Worm (Caenorhabditis elegans) whole organism, L2 larva: ENCODE data around the gene F48B9.8.
A peak's percentile ranks its signal among the peaks of the same experiment; 100 is the strongest.

Experiments used
- F13H6.1 ChIP-seq: sonication (generic microtip); optimal IDR thresholded peaks from 2 replicates; lab custom pipeline; 2016; ENCODE audit warnings: missing genetic modification characterization, missing compliant biosample characterization
- ZK546.5 ChIP-seq: sonication (generic microtip); optimal IDR thresholded peaks from 2 replicates; lab custom pipeline; 2017; ENCODE audit warnings: missing biosample characterization, missing genetic modification characterization
- alr-1 ChIP-seq: fragments of 150-350 bp; optimal IDR thresholded peaks from 2 replicates; lab custom pipeline; 2014; ENCODE audit warnings: missing biosample characterization, missing genetic modification characterization
- aly-2 ChIP-seq: fragments of 150-350 bp; optimal IDR thresholded peaks from 2 replicates; lab custom pipeline; 2014; ENCODE audit warnings: missing biosample characterization, missing genetic modification characterization
- ama-1 ChIP-seq: fragments of 150-350 bp; optimal IDR thresholded peaks from 2 replicates; lab custom pipeline; 2018; ENCODE audit warnings: inconsistent platforms
- blmp-1 ChIP-seq: sonication (generic microtip); optimal IDR thresholded peaks from 2 replicates; lab custom pipeline; 2017; ENCODE audit warnings: missing genetic modification characterization, mild to moderate bottlenecking, missing compliant biosample characterization, antibody characterized with exemption, moderate library complexity; ENCODE audit not compliant: insufficient read depth
- ceh-16 ChIP-seq: fragments of 150-350 bp; optimal IDR thresholded peaks from 2 replicates; lab custom pipeline; 2014; ENCODE audit warnings: missing biosample characterization, missing genetic modification characterization
- crh-2 ChIP-seq: sonication (generic microtip); optimal IDR thresholded peaks from 2 replicates; lab custom pipeline; 2017; ENCODE audit warnings: missing biosample characterization, missing genetic modification characterization
- dmd-4 ChIP-seq: sonication (generic microtip); optimal IDR thresholded peaks from 2 replicates; lab custom pipeline; 2017; ENCODE audit warnings: missing biosample characterization, missing genetic modification characterization
- egl-27 ChIP-seq: sonication (generic microtip); optimal IDR thresholded peaks from 3 replicates; lab custom pipeline; 2017; ENCODE audit warnings: missing biosample characterization, missing genetic modification reagents, missing genetic modification characterization
- elt-3 ChIP-seq: sonication (generic microtip); optimal IDR thresholded peaks from 2 replicates; lab custom pipeline; 2017; ENCODE audit warnings: missing biosample characterization, missing genetic modification characterization
- fos-1 ChIP-seq: fragments of 150-350 bp; optimal IDR thresholded peaks from 2 replicates; lab custom pipeline; 2014; ENCODE audit warnings: missing biosample characterization, missing genetic modification characterization
- gmeb-1 ChIP-seq: fragments of 150-350 bp; optimal IDR thresholded peaks from 2 replicates; lab custom pipeline; 2014; ENCODE audit warnings: missing biosample characterization, missing genetic modification characterization
- lin-13 ChIP-seq: fragments of 150-350 bp; optimal IDR thresholded peaks from 2 replicates; lab custom pipeline; 2014; ENCODE audit warnings: missing biosample characterization, missing genetic modification reagents, missing genetic modification characterization
- lin-39 ChIP-seq: fragments of 150-350 bp; optimal IDR thresholded peaks from 2 replicates; lab custom pipeline; 2014; ENCODE audit warnings: missing biosample characterization, missing genetic modification reagents, missing genetic modification characterization
- mab-5 ChIP-seq: fragments of 150-350 bp; optimal IDR thresholded peaks from 2 replicates; lab custom pipeline; 2014; ENCODE audit warnings: missing biosample characterization, missing genetic modification characterization
- mdl-1 ChIP-seq, 2 experiments: fragments of 150-350 bp in 1 of 2; sonication (generic microtip) in 1 of 2; optimal IDR thresholded peaks; 2 replicates each; lab custom pipeline; 2017; ENCODE audit warnings: missing biosample characterization in 2 of 2, missing genetic modification characterization in 2 of 2
- nhr-10 ChIP-seq: sonication (generic microtip); optimal IDR thresholded peaks from 2 replicates; lab custom pipeline; 2017; ENCODE audit warnings: missing biosample characterization, missing genetic modification characterization
- nhr-11 ChIP-seq: fragments of 150-350 bp; optimal IDR thresholded peaks from 2 replicates; lab custom pipeline; 2014; ENCODE audit warnings: missing biosample characterization, missing genetic modification characterization
- nhr-12 ChIP-seq: fragments of 150-350 bp; optimal IDR thresholded peaks from 2 replicates; lab custom pipeline; 2014; ENCODE audit warnings: missing biosample characterization, missing genetic modification characterization
- nhr-129 ChIP-seq: fragments of 150-350 bp; optimal IDR thresholded peaks from 2 replicates; lab custom pipeline; 2014; ENCODE audit warnings: missing biosample characterization, missing genetic modification characterization
- nhr-21 ChIP-seq: fragments of 150-350 bp; optimal IDR thresholded peaks from 2 replicates; lab custom pipeline; 2014; ENCODE audit warnings: missing biosample characterization, missing genetic modification characterization
- nhr-23 ChIP-seq: fragments of 150-350 bp; optimal IDR thresholded peaks from 2 replicates; lab custom pipeline; 2014; ENCODE audit warnings: missing biosample characterization, missing genetic modification reagents, missing genetic modification characterization
- nhr-237 ChIP-seq: fragments of 150-350 bp; optimal IDR thresholded peaks from 2 replicates; lab custom pipeline; 2014; ENCODE audit warnings: missing biosample characterization, missing genetic modification characterization
- nhr-25 ChIP-seq: fragments of 150-350 bp; sonication (generic microtip); optimal IDR thresholded peaks from 3 replicates; lab custom pipeline; 2014; ENCODE audit warnings: missing biosample characterization, missing genetic modification characterization
- peb-1 ChIP-seq: fragments of 150-350 bp; optimal IDR thresholded peaks from 2 replicates; lab custom pipeline; 2014; ENCODE audit warnings: missing biosample characterization, missing genetic modification characterization
- skn-1 ChIP-seq: sonication (generic microtip); optimal IDR thresholded peaks from 2 replicates; lab custom pipeline; 2017; ENCODE audit warnings: missing biosample characterization, missing genetic modification characterization
- sma-9 ChIP-seq, 2 experiments: fragments of 150-350 bp in 1 of 2; sonication (generic microtip) in 1 of 2; optimal IDR thresholded peaks; 2 replicates each; lab custom pipeline; 2014 to 2016; ENCODE audit warnings: missing genetic modification characterization in 2 of 2, mild to moderate bottlenecking in 1 of 2, missing biosample characterization in 1 of 2, missing compliant biosample characterization in 1 of 2, missing genetic modification reagents in 1 of 2, moderate library complexity in 1 of 2
- snpc-4 ChIP-seq: fragments of 150-350 bp; optimal IDR thresholded peaks from 2 replicates; lab custom pipeline; 2014; ENCODE audit warnings: missing biosample characterization, missing genetic modification characterization
- unc-39 ChIP-seq: fragments of 150-350 bp; optimal IDR thresholded peaks from 2 replicates; lab custom pipeline; 2014; ENCODE audit warnings: missing biosample characterization, missing genetic modification characterization
- zag-1 ChIP-seq: fragments of 150-350 bp; optimal IDR thresholded peaks from 2 replicates; lab custom pipeline; 2014; ENCODE audit warnings: missing biosample characterization, missing genetic modification characterization
- ztf-1 ChIP-seq: fragments of 200-800 bp; sonication (Bioruptor generic); conservative IDR thresholded peaks from 2 replicates; pipeline ENCODE4 v1.3.6; 2022; ENCODE audit warnings: missing genetic modification characterization, missing compliant biosample characterization
- ztf-11 ChIP-seq: sonication (generic microtip); optimal IDR thresholded peaks from 2 replicates; lab custom pipeline; 2017; ENCODE audit warnings: missing biosample characterization, missing genetic modification characterization
- ztf-4 ChIP-seq: fragments of 150-350 bp; optimal IDR thresholded peaks from 2 replicates; lab custom pipeline; 2014; ENCODE audit warnings: missing biosample characterization, missing genetic modification characterization

The F48B9.8 gene

DNA sequence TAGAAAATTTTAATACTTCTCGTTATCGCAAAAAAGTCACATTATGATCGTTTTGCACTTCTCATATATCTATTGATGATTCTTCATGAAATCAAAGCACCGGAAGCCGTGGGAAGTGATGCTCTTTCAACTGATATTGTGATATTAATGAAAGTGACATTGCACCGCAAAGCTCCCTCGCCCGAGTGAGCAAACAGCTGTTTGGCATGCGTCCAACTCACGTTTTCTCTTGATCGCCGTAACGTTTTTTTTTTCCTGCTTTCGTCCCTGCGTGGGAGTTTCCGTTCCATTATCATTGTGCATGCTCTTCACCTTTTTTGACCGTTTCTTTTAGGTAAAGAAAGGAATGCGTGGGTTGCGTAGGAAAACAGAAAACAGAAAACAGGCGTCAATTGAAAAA lies 12.7 kb upstream of the F48B9.8 start:
- no peak for TF ChIP-seq nhr-237 (tag; lab: Kevin White, UChicago)
- no peak for TF ChIP-seq nhr-12
- peak; percentile 13 for TF ChIP-seq sma-9 (GFP tag; optimal IDR thresholded peaks at IDR 0.05; lab: Kevin White, UChicago)
- TF ChIP-seq sma-9 (tag; optimal IDR thresholded peaks at IDR 0.05; lab: Kevin White, UChicago) = no peak
- TF ChIP-seq F13H6.1 (tag; lab: Kevin White, UChicago) = peak; percentile 21
- TF ChIP-seq blmp-1 = no peak
- no peak for TF ChIP-seq alr-1 (tag; lab: Kevin White, UChicago)
- TF ChIP-seq unc-39 (tag; lab: Kevin White, UChicago) = no peak
- no peak for TF ChIP-seq lin-39 (tag; lab: Kevin White, UChicago)

DNA sequence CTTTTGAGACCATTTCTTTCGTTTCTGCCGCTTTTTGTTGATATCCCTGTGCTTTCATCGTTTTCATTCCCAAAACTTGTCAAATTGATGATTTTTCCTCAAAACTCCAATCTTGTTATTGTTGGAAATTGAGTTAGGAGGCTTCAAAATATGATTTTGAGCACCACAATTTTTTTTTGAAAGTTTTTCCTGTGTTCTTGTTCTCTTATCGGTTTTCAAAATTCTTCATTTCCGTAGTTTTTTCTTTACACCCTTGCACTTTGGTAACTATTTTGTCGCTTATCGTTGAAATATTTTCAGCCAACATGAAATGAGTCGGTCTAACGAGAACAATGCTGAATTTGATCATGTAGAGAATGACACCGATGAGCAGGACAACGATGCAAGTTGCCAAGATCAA lies 4.4 kb upstream of the F48B9.8 start, which contains the start of gene F48B9.1:
Gene F48B9.1, plus strand, starts transcription at position 301 of the 400 bp plus-strand sequence.
- TF ChIP-seq ceh-16 (tag; lab: Kevin White, UChicago) = no peak
- no peak for TF ChIP-seq zag-1 (tag; lab: Kevin White, UChicago)
- no peak for TF ChIP-seq unc-39 (tag; lab: Kevin White, UChicago)
- no peak for TF ChIP-seq crh-2
- TF ChIP-seq ztf-4 = no peak
- no peak for TF ChIP-seq ZK546.5
- no peak for TF ChIP-seq ztf-1 (GFP tag; lab: Robert Waterston, UW)
- TF ChIP-seq nhr-25 (tag; lab: Kevin White, UChicago) = no peak
- no peak for TF ChIP-seq mab-5
- no peak for TF ChIP-seq skn-1
- TF ChIP-seq, all 48 proteins: peak for 0

ce11 chrX:2178410-2178944 lies 2.3 kb upstream of the F48B9.8 start:
- TF ChIP-seq fos-1 (tag; lab: Kevin White, UChicago) (peak; percentile 64), aly-2 (no peak), sma-9 (GFP tag; optimal IDR thresholded peaks at IDR 0.05; lab: Kevin White, UChicago) (peak; percentile 10), sma-9 (tag; optimal IDR thresholded peaks at IDR 0.05; lab: Kevin White, UChicago) (no peak)

- TF ChIP-seq snpc-4 (no peak), nhr-129 (tag; lab: Kevin White, UChicago) (no peak), nhr-11 (tag; lab: Kevin White, UChicago) (no peak), ztf-11 (tag; lab: Kevin White, UChicago) (no peak), nhr-12 (no peak), gmeb-1 (tag; lab: Kevin White, UChicago) (no peak), ztf-1 (GFP tag; lab: Robert Waterston, UW) (no peak), zag-1 (tag; lab: Kevin White, UChicago) (no peak), peb-1 (tag; lab: Kevin White, UChicago) (no peak), lin-13 (GFP tag; lab: Kevin White, UChicago) (no peak), aly-2 (no peak), crh-2 (no peak), lin-39 (tag; lab: Kevin White, UChicago) (no peak), mdl-1 (tag; optimal IDR thresholded peaks at IDR 0.05; lab: Kevin White, UChicago) (no peak), ceh-16 (tag; lab: Kevin White, UChicago) (no peak), egl-27 (tag; lab: Kevin White, UChicago) (no peak), F13H6.1 (tag; lab: Kevin White, UChicago) (no peak), elt-3 (tag; lab: Kevin White, UChicago) (no peak), ztf-4 (no peak), ama-1 (lab: Kevin White, UChicago) (no peak)
Measured at ce11 chrX:2177731-2178326, 1.6 kb upstream of the F48B9.8 start.

DNA sequence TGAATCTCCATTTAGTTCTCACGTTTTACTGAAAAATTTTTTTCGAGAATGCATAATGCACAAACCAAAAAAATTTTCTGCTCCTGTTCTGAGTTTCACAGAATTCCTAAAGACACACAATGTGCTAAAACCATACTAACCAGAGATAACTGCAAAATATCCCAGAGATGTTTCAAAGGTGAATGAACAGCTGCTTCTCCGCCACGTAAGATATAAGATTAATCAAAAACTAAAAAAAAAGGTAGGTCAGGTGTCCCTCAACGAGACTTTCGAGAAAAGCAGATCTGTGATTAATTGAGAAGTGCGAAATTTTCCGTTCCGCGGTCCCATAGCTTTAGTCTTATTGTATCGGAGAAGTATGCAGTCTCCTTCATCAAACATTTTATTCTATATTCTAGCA lies 11.5 kb downstream of the F48B9.8 start, which contains the start of gene F48B9.3:
Gene F48B9.3, plus strand, starts transcription at position 301 of the 400 bp plus-strand sequence.
- TF ChIP-seq nhr-11 (tag; lab: Kevin White, UChicago) (no peak), nhr-21 (tag; lab: Kevin White, UChicago) (no peak), blmp-1 (no peak), skn-1 (no peak), snpc-4 (no peak)
- TF ChIP-seq, all 48 proteins: peak for 0

ce11 chrX:2163084-2163483 lies 13.1 kb downstream of the F48B9.8 start, which contains the start of gene pdf-2:
pdf-2 (plus strand) TSS chrX:2163384.
- no peak for TF ChIP-seq fos-1 (tag; lab: Kevin White, UChicago)
- no peak for TF ChIP-seq nhr-10 (tag; lab: Kevin White, UChicago)
- TF ChIP-seq dmd-4 (tag; lab: Kevin White, UChicago) = no peak
- no peak for TF ChIP-seq ama-1 (lab: Kevin White, UChicago)
- no peak for TF ChIP-seq nhr-23 (tag; lab: Kevin White, UChicago)
